Fruit fly (Drosophila melanogaster) whole organism, embryonic: Measurements from ENCODE around the gene Ir25a.
A peak's percentile ranks its signal among the peaks of the same experiment; 100 is the strongest.

ENCODE experiments used
- Adf1 ChIP-seq: fragments of 200-800 bp; sonication (Bioruptor generic); IDR thresholded peaks from 2 replicates; pipeline ENCODE4 v1.3.6; 2022; ENCODE audit warnings: missing biosample characterization, missing genetic modification characterization
- Asciz ChIP-seq: fragments of 200-800 bp; sonication (Bioruptor generic); optimal IDR thresholded peaks from 2 replicates; lab custom pipeline; 2017; ENCODE audit warnings: missing biosample characterization, mild to moderate bottlenecking, missing genetic modification characterization, missing genetic modification reagents
- B-H2 ChIP-seq: fragments of 200-800 bp; sonication (Bioruptor generic); optimal IDR thresholded peaks from 2 replicates; lab custom pipeline; 2018; ENCODE audit warnings: missing biosample characterization, mild to moderate bottlenecking, missing genetic modification characterization
- CG10654 ChIP-seq: fragments of 200-800 bp; sonication (Bioruptor generic); optimal IDR thresholded peaks from 2 replicates; lab custom pipeline; 2016; ENCODE audit warnings: missing biosample characterization, missing genetic modification characterization
- CG10979 ChIP-seq: fragments of 200-800 bp; sonication (Bioruptor generic); optimal IDR thresholded peaks from 2 replicates; lab custom pipeline; 2018; ENCODE audit warnings: missing biosample characterization, mild to moderate bottlenecking, missing genetic modification characterization, moderate library complexity
- CG11247 ChIP-seq: fragments of 200-800 bp; sonication (Bioruptor generic); IDR thresholded peaks from 2 replicates; pipeline ENCODE4 v1.3.6; 2022; ENCODE audit warnings: missing biosample characterization, missing genetic modification characterization
- CG12104 ChIP-seq: fragments of 200-800 bp; sonication (Bioruptor generic); optimal IDR thresholded peaks from 3 replicates; lab custom pipeline; 2016; ENCODE audit warnings: missing biosample characterization, missing genetic modification characterization
- CG13424 ChIP-seq: fragments of 200-800 bp; sonication (Bioruptor generic); optimal IDR thresholded peaks from 2 replicates; lab custom pipeline; 2019; ENCODE audit warnings: missing biosample characterization, mild to moderate bottlenecking, missing genetic modification characterization, moderate library complexity
- CG13894 ChIP-seq: fragments of 200-800 bp; sonication (Bioruptor generic); optimal IDR thresholded peaks from 3 replicates; lab custom pipeline; 2018; ENCODE audit warnings: missing biosample characterization, mild to moderate bottlenecking, missing genetic modification characterization, moderate library complexity
- CG1647 ChIP-seq: fragments of 200-800 bp; sonication (Bioruptor generic); optimal IDR thresholded peaks from 3 replicates; lab custom pipeline; 2016; ENCODE audit warnings: missing biosample characterization, missing genetic modification characterization
- CG16779 ChIP-seq: fragments of 200-800 bp; sonication (Bioruptor generic); IDR thresholded peaks from 2 replicates; pipeline ENCODE4 v1.3.6; 2022; ENCODE audit warnings: missing biosample characterization, missing genetic modification characterization
- CG16815 ChIP-seq: fragments of 200-800 bp; sonication (Bioruptor generic); optimal IDR thresholded peaks from 3 replicates; lab custom pipeline; 2017; ENCODE audit warnings: missing biosample characterization, mild to moderate bottlenecking, missing genetic modification characterization
- CG16863 ChIP-seq: fragments of 200-800 bp; sonication (Bioruptor generic); optimal IDR thresholded peaks from 3 replicates; lab custom pipeline; 2016; ENCODE audit warnings: missing biosample characterization, missing genetic modification characterization
- CG2120 ChIP-seq: fragments of 200-800 bp; sonication (Bioruptor generic); optimal IDR thresholded peaks from 3 replicates; lab custom pipeline; 2016; ENCODE audit warnings: missing biosample characterization, missing genetic modification characterization
- CG30403 ChIP-seq: fragments of 200-800 bp; sonication (Bioruptor generic); optimal IDR thresholded peaks from 3 replicates; lab custom pipeline; 2016; ENCODE audit warnings: missing biosample characterization, missing genetic modification characterization
- CG32772 ChIP-seq: fragments of 200-800 bp; sonication (Bioruptor generic); IDR thresholded peaks from 2 replicates; pipeline ENCODE4 v1.3.6; 2022; ENCODE audit warnings: missing biosample characterization, missing genetic modification characterization
- CG4282 ChIP-seq: fragments of 200-800 bp; sonication (Bioruptor generic); optimal IDR thresholded peaks from 2 replicates; lab custom pipeline; 2016; ENCODE audit warnings: missing biosample characterization, missing genetic modification characterization
- CG43689 ChIP-seq: fragments of 200-800 bp; sonication (Bioruptor generic); IDR thresholded peaks from 2 replicates; pipeline ENCODE4 v1.3.6; 2022; ENCODE audit warnings: missing biosample characterization, missing genetic modification characterization
- CG5245 ChIP-seq: fragments of 200-800 bp; sonication (Bioruptor generic); optimal IDR thresholded peaks from 3 replicates; lab custom pipeline; 2016; ENCODE audit warnings: missing biosample characterization, missing genetic modification characterization
- CG6689 ChIP-seq: fragments of 200-800 bp; sonication (Bioruptor generic); IDR thresholded peaks from 2 replicates; pipeline ENCODE4 v1.3.6; 2022; ENCODE audit warnings: missing biosample characterization, missing genetic modification characterization
- CG7271 ChIP-seq: fragments of 200-800 bp; sonication (Bioruptor generic); optimal IDR thresholded peaks from 2 replicates; lab custom pipeline; 2018; ENCODE audit warnings: missing biosample characterization, mild to moderate bottlenecking, missing genetic modification characterization, moderate library complexity
- CG7372 ChIP-seq: fragments of 200-800 bp; sonication (Bioruptor generic); IDR thresholded peaks from 2 replicates; pipeline ENCODE4 v1.3.6; 2022; ENCODE audit warnings: missing biosample characterization, missing genetic modification characterization
- CG9215 ChIP-seq: fragments of 200-800 bp; sonication (Bioruptor generic); IDR thresholded peaks from 2 replicates; pipeline ENCODE4 v1.3.6; 2022; ENCODE audit warnings: missing biosample characterization, missing genetic modification characterization
- CG9609 ChIP-seq: fragments of 200-800 bp; sonication (Bioruptor generic); optimal IDR thresholded peaks from 3 replicates; lab custom pipeline; 2016; ENCODE audit warnings: missing biosample characterization, missing genetic modification characterization
- MTF-1 ChIP-seq: fragments of 200-800 bp; sonication (Bioruptor generic); optimal IDR thresholded peaks from 2 replicates; lab custom pipeline; 2018; ENCODE audit warnings: missing biosample characterization, mild to moderate bottlenecking, missing genetic modification characterization, borderline replicate concordance
- NfI ChIP-seq: fragments of 200-800 bp; sonication (Bioruptor generic); optimal IDR thresholded peaks from 3 replicates; lab custom pipeline; 2018; ENCODE audit warnings: missing biosample characterization, mild to moderate bottlenecking, missing genetic modification characterization, moderate library complexity
- Spps ChIP-seq: fragments of 200-800 bp; sonication (Bioruptor generic); optimal IDR thresholded peaks from 2 replicates; lab custom pipeline; 2018; ENCODE audit warnings: missing biosample characterization, mild to moderate bottlenecking, missing genetic modification characterization
- aop ChIP-seq: fragments of 200-800 bp; sonication (Bioruptor generic); IDR thresholded peaks from 2 replicates; pipeline ENCODE4 v1.3.6; 2022; ENCODE audit warnings: missing biosample characterization, missing genetic modification characterization
- ara ChIP-seq: fragments of 200-800 bp; sonication (Bioruptor generic); IDR thresholded peaks from 2 replicates; pipeline ENCODE4 v1.3.6; 2022; ENCODE audit warnings: missing biosample characterization, missing genetic modification characterization
- az2 ChIP-seq: fragments of 200-800 bp; sonication (Bioruptor generic); optimal IDR thresholded peaks from 3 replicates; lab custom pipeline; 2016; ENCODE audit warnings: missing biosample characterization, missing genetic modification characterization
- bsh ChIP-seq, 2 experiments: fragments of 200-800 bp; sonication (Bioruptor generic); optimal IDR thresholded peaks; 2 replicates each; lab custom pipeline; 2017 to 2018; ENCODE audit warnings: mild to moderate bottlenecking in 2 of 2, missing biosample characterization in 2 of 2, missing genetic modification characterization in 2 of 2, moderate library complexity in 1 of 2
- crc ChIP-seq: fragments of 200-800 bp; sonication (Bioruptor generic); optimal IDR thresholded peaks from 2 replicates; lab custom pipeline; 2016; ENCODE audit warnings: missing biosample characterization, missing genetic modification characterization
- dati ChIP-seq: fragments of 200-800 bp; sonication (Bioruptor generic); IDR thresholded peaks from 2 replicates; pipeline ENCODE4 v1.3.6; 2022; ENCODE audit warnings: missing biosample characterization, missing genetic modification characterization
- emc ChIP-seq: fragments of 200-800 bp; sonication (Bioruptor generic); optimal IDR thresholded peaks from 2 replicates; lab custom pipeline; 2016; ENCODE audit warnings: missing biosample characterization, missing genetic modification characterization
- exex ChIP-seq: fragments of 200-800 bp; sonication (Bioruptor generic); optimal IDR thresholded peaks from 4 replicates; lab custom pipeline; 2018; ENCODE audit warnings: missing biosample characterization, mild to moderate bottlenecking, missing genetic modification characterization, moderate library complexity
- grn ChIP-seq: fragments of 200-800 bp; sonication (Bioruptor generic); optimal IDR thresholded peaks from 3 replicates; lab custom pipeline; 2017; ENCODE audit warnings: missing biosample characterization, missing genetic modification characterization
- insv ChIP-seq, 2 experiments: fragments of 200-800 bp; sonication (Bioruptor generic); optimal IDR thresholded peaks; 3 replicates each; lab custom pipeline; 2016 to 2018; ENCODE audit warnings: missing biosample characterization in 2 of 2, missing genetic modification characterization in 2 of 2
- jigr1 ChIP-seq: fragments of 200-800 bp; sonication (Bioruptor generic); IDR thresholded peaks from 3 replicates; pipeline ENCODE4 v1.3.6; 2022; ENCODE audit warnings: missing biosample characterization, missing genetic modification characterization
- jumu ChIP-seq: fragments of 200-800 bp; sonication (Bioruptor generic); optimal IDR thresholded peaks from 3 replicates; lab custom pipeline; 2016; ENCODE audit warnings: missing biosample characterization, missing genetic modification characterization
- knrl ChIP-seq: fragments of 200-800 bp; sonication (Bioruptor generic); IDR thresholded peaks from 3 replicates; pipeline ENCODE4 v1.3.6; 2022; ENCODE audit warnings: missing biosample characterization, missing genetic modification characterization; ENCODE audit not compliant: partially characterized antibody
- lov ChIP-seq, 2 experiments: fragments of 200-800 bp in 1 of 2; fragments of >200 bp in 1 of 2; sonication (Bioruptor generic) in 1 of 2; IDR thresholded peaks in 1 of 2; optimal IDR thresholded peaks in 1 of 2; 2 replicates in 1 of 2; 3 replicates in 1 of 2; pipeline versions ENCODE4 v1.3.6 to Lab custom; 2017 to 2022; ENCODE audit warnings: missing biosample characterization in 1 of 2, missing genetic modification characterization in 1 of 2
- otp ChIP-seq: fragments of 200-800 bp; sonication (Bioruptor generic); IDR thresholded peaks from 3 replicates; pipeline ENCODE4, ENCODE4 v1.3.6; 2022; ENCODE audit warnings: missing biosample characterization, missing genetic modification characterization
- phol ChIP-seq: fragments of 200-800 bp; sonication (Bioruptor generic); optimal IDR thresholded peaks from 3 replicates; lab custom pipeline; 2018; ENCODE audit warnings: missing biosample characterization, mild to moderate bottlenecking, missing genetic modification characterization, moderate library complexity
- sd ChIP-seq: fragments of 200-800 bp; sonication (Bioruptor generic); optimal IDR thresholded peaks from 3 replicates; lab custom pipeline; 2018; ENCODE audit warnings: missing biosample characterization, mild to moderate bottlenecking, missing genetic modification characterization, moderate library complexity
- slbo ChIP-seq: fragments of 200-800 bp; sonication (Bioruptor generic); IDR thresholded peaks from 2 replicates; pipeline ENCODE4 v1.3.6; 2022; ENCODE audit warnings: missing biosample characterization, missing genetic modification characterization
- tio ChIP-seq: fragments of 200-800 bp; sonication (Bioruptor generic); optimal IDR thresholded peaks from 2 replicates; lab custom pipeline; 2017; ENCODE audit warnings: missing biosample characterization, missing genetic modification characterization, inconsistent platforms
- unc-4 ChIP-seq: fragments of 200-800 bp; sonication (Bioruptor generic); IDR thresholded peaks from 2 replicates; pipeline ENCODE4 v1.3.6; 2022; ENCODE audit warnings: missing biosample characterization, missing genetic modification characterization; ENCODE audit not compliant: partially characterized antibody
- vnd ChIP-seq: fragments of 200-800 bp; sonication (Bioruptor generic); IDR thresholded peaks from 3 replicates; pipeline ENCODE4 v1.3.6; 2022; ENCODE audit warnings: missing biosample characterization, missing genetic modification characterization; ENCODE audit not compliant: partially characterized antibody
- zen2 ChIP-seq: fragments of 200-800 bp; sonication (Bioruptor generic); IDR thresholded peaks from 3 replicates; pipeline ENCODE4 v1.3.6; 2022; ENCODE audit warnings: missing biosample characterization, missing genetic modification characterization; ENCODE audit not compliant: partially characterized antibody

Ir25a gene

DNA sequence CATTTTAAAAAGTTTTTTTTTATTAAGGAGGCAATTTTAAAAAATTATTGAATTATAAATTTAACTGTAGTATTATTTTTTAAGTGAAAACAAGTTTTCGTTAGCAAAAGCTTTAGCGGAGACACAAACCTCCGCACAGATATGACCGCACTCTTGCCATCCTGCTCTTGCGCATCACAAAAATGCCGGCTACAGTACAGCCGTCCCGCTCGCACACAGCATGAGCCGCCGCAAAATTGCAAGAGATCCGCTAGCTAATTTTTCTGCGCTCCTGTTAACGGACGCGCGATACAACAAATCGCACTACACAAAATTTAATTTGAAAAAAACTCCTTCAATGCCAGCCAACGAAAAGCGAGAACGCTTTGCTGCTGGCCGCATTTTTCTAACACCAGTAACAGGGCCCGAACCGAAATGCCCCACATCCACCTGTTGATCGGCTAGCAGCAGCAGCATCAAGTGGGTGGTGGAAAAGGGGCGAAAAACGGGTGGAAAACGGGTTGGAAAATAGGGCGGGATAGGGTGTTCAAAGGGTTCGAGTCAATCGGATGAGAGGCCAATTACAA lies 25.0 kb downstream of the Ir25a start (continued):
- TF ChIP-seq slbo (GFP tag; lab: Robert Waterston, UW) (peak; percentile 62), CG13894 (peak; percentile 66), CG16863 (GFP tag; lab: Kevin White, UChicago) (no peak), CG7372 (GFP tag; lab: Robert Waterston, UW) (0 out of 2 replicates have a peak, but pooled peaks have one; percentile 26), B-H2 (GFP tag; lab: Kevin White, UChicago) (peak; percentile 71), emc (GFP tag; lab: Kevin White, UChicago) (no peak), CG7271 (tag; lab: Kevin White, UChicago) (no peak), CG2120 (GFP tag; lab: Kevin White, UChicago) (peak; percentile 58), crc (GFP tag; lab: Kevin White, UChicago) (no peak), az2 (GFP tag; lab: Kevin White, UChicago) (peak; percentile 39), bsh (GFP tag; optimal IDR thresholded peaks at IDR 0.05; lab: Kevin White, UChicago) (peak in 1 of 2 experiments; percentile 55), MTF-1 (GFP tag; lab: Kevin White, UChicago) (peak; percentile 54), Spps (tag; lab: Kevin White, UChicago) (peak; percentile 8), knrl (GFP tag; lab: Robert Waterston, UW) (peak; percentile 38; the same call in 1 of the 3 replicates), CG13424 (tag; lab: Kevin White, UChicago) (peak; percentile 63), tio (no peak), lov (optimal IDR thresholded peaks at IDR 0.05; lab: Kevin White, UChicago) (no peak), lov (GFP tag; IDR thresholded peaks at IDR 0.05; lab: Robert Waterston, UW) (no peak), CG6689 (peak; percentile 14; the same call in 1 of the 2 replicates), CG5245 (GFP tag; lab: Kevin White, UChicago) (no peak), unc-4 (GFP tag; lab: Robert Waterston, UW) (0 out of 2 replicates have a peak, but pooled peaks have one; percentile 52), exex (tag; lab: Kevin White, UChicago) (peak; percentile 14), vnd (GFP tag; lab: Robert Waterston, UW) (no peak), NfI (GFP tag; lab: Kevin White, UChicago) (peak; percentile 60), grn (no peak), aop (GFP tag; lab: Robert Waterston, UW) (no peak), CG1647 (peak; percentile 13), CG43689 (GFP tag; lab: Robert Waterston, UW) (no peak), CG16815 (GFP tag; lab: Kevin White, UChicago) (no peak), sd (tag; lab: Kevin White, UChicago) (peak; percentile 94), CG16779 (GFP tag; lab: Robert Waterston, UW) (no peak), dati (GFP tag; lab: Robert Waterston, UW) (no peak), Adf1 (GFP tag; lab: Robert Waterston, UW) (peak; percentile 70), CG32772 (GFP tag; lab: Robert Waterston, UW) (peak; percentile 71), CG9215 (no peak), Asciz (GFP tag; lab: Kevin White, UChicago) (no peak), insv (GFP tag; optimal IDR thresholded peaks at IDR 0.05; lab: Kevin White, UChicago) (peak in 1 of 2 experiments; percentile 47), CG12104 (GFP tag; lab: Kevin White, UChicago) (no peak), CG11247 (no peak), phol (tag; lab: Kevin White, UChicago) (peak; percentile 38), jumu (GFP tag; lab: Kevin White, UChicago) (peak; percentile 1), CG4282 (no peak), CG9609 (GFP tag; lab: Kevin White, UChicago) (no peak), jigr1 (GFP tag; lab: Robert Waterston, UW) (no peak), CG10654 (GFP tag; lab: Kevin White, UChicago) (no peak), zen2 (GFP tag; lab: Robert Waterston, UW) (no peak), otp (no peak; the same call in 2 of the 3 replicates), ara (GFP tag; lab: Robert Waterston, UW) (peak; percentile 36; the same call in 1 of the 2 replicates), CG10979 (peak; percentile 26), CG30403 (peak; percentile 52)
